Worm (Caenorhabditis elegans) whole organism, L2 larva: ENCODE results near the gene F19C7.8.

Source experiments
- C34F6.9 ChIP-seq: fragments of 150-350 bp; optimal IDR thresholded peaks from 2 replicates; lab custom pipeline; 2014; ENCODE audit warnings: missing biosample characterization, missing genetic modification characterization
- F13H6.1 ChIP-seq: sonication (generic microtip); optimal IDR thresholded peaks from 2 replicates; lab custom pipeline; 2016; ENCODE audit warnings: missing genetic modification characterization, missing compliant biosample characterization
- R02D3.7 ChIP-seq: fragments of 150-350 bp; optimal IDR thresholded peaks from 2 replicates; lab custom pipeline; 2014; ENCODE audit warnings: missing biosample characterization, missing genetic modification characterization
- aly-2 ChIP-seq: fragments of 150-350 bp; optimal IDR thresholded peaks from 2 replicates; lab custom pipeline; 2014; ENCODE audit warnings: missing biosample characterization, missing genetic modification characterization
- blmp-1 ChIP-seq: sonication (generic microtip); optimal IDR thresholded peaks from 2 replicates; lab custom pipeline; 2017; ENCODE audit warnings: missing genetic modification characterization, mild to moderate bottlenecking, missing compliant biosample characterization, antibody characterized with exemption, moderate library complexity; ENCODE audit not compliant: insufficient read depth
- crh-2 ChIP-seq: sonication (generic microtip); optimal IDR thresholded peaks from 2 replicates; lab custom pipeline; 2017; ENCODE audit warnings: missing biosample characterization, missing genetic modification characterization
- elt-1 ChIP-seq: fragments of 150-350 bp; optimal IDR thresholded peaks from 2 replicates; lab custom pipeline; 2014; ENCODE audit warnings: missing biosample characterization, missing genetic modification characterization
- elt-3 ChIP-seq: sonication (generic microtip); optimal IDR thresholded peaks from 2 replicates; lab custom pipeline; 2017; ENCODE audit warnings: missing biosample characterization, missing genetic modification characterization
- fos-1 ChIP-seq: fragments of 150-350 bp; optimal IDR thresholded peaks from 2 replicates; lab custom pipeline; 2014; ENCODE audit warnings: missing biosample characterization, missing genetic modification characterization
- gmeb-1 ChIP-seq: fragments of 150-350 bp; optimal IDR thresholded peaks from 2 replicates; lab custom pipeline; 2014; ENCODE audit warnings: missing biosample characterization, missing genetic modification characterization
- lin-13 ChIP-seq: fragments of 150-350 bp; optimal IDR thresholded peaks from 2 replicates; lab custom pipeline; 2014; ENCODE audit warnings: missing biosample characterization, missing genetic modification reagents, missing genetic modification characterization
- lsy-2 ChIP-seq, 2 experiments: fragments of 150-350 bp in 1 of 2; sonication (generic microtip) in 1 of 2; optimal IDR thresholded peaks; 2 replicates each; lab custom pipeline; 2014 to 2017; ENCODE audit warnings: missing biosample characterization in 2 of 2, missing genetic modification characterization in 2 of 2
- mbf-1 ChIP-seq: sonication (generic microtip); optimal IDR thresholded peaks from 2 replicates; lab custom pipeline; 2017; ENCODE audit warnings: missing biosample characterization, missing genetic modification characterization
- mdl-1 ChIP-seq, 2 experiments: fragments of 150-350 bp in 1 of 2; sonication (generic microtip) in 1 of 2; optimal IDR thresholded peaks; 2 replicates each; lab custom pipeline; 2017; ENCODE audit warnings: missing biosample characterization in 2 of 2, missing genetic modification characterization in 2 of 2
- nhr-11 ChIP-seq: fragments of 150-350 bp; optimal IDR thresholded peaks from 2 replicates; lab custom pipeline; 2014; ENCODE audit warnings: missing biosample characterization, missing genetic modification characterization
- nhr-21 ChIP-seq: fragments of 150-350 bp; optimal IDR thresholded peaks from 2 replicates; lab custom pipeline; 2014; ENCODE audit warnings: missing biosample characterization, missing genetic modification characterization
- nhr-237 ChIP-seq: fragments of 150-350 bp; optimal IDR thresholded peaks from 2 replicates; lab custom pipeline; 2014; ENCODE audit warnings: missing biosample characterization, missing genetic modification characterization
- skn-1 ChIP-seq: sonication (generic microtip); optimal IDR thresholded peaks from 2 replicates; lab custom pipeline; 2017; ENCODE audit warnings: missing biosample characterization, missing genetic modification characterization
- sma-3 ChIP-seq: sonication (generic microtip); optimal IDR thresholded peaks from 2 replicates; lab custom pipeline; 2016; ENCODE audit warnings: missing genetic modification reagents, missing genetic modification characterization, missing compliant biosample characterization
- ztf-11 ChIP-seq: sonication (generic microtip); optimal IDR thresholded peaks from 2 replicates; lab custom pipeline; 2017; ENCODE audit warnings: missing biosample characterization, missing genetic modification characterization

The F19C7.8 gene

DNA sequence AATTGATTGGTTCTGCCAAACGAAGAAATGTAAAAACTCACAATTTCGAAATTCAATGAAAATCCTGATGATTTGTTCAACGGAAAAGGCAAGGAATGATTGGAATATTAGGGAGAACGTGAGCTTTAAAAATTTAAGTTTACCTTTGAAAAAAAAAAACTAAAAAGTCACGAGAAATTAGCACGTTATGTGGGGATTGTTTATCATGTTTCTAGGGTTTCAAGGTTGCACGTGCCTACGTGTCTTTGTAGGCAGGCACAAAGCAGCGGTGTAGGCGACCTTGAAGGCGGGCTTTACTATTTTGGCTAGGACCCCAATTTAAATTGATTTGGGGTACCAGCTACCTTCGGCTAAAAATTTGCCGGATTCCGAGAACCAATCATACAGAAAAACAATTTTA, 70.6 kb downstream of the F19C7.8 start, which contains the start of gene F28E10.4:
Gene F28E10.4 (minus strand): TSS at position 101 of the 400 bp plus-strand sequence.
- TF ChIP-seq sma-3 (GFP tag; lab: Kevin White, UChicago) (no peak), mbf-1 (no peak), skn-1 (tag; lab: Kevin White, UChicago) (no peak)
- TF ChIP-seq, all 48 proteins: peak for 0

DNA sequence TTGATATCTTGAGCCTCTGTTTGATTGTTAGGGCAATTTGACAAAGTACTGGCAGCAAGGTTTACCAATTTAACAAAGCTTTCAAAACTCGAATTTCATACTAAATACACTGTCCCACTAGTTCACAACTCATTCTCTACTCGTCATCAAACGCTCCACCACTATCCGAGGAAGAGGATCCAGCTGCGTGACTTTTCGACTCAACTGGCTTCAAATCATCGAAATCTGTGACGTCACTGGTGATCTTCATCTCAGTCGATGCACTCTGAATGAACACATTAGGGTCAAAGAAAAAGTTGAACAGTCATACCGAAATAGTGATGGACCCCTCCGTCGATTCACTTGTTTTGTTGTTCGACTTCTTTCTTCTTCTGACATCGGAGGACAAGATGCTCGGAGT, 72.0 kb downstream of the F19C7.8 start:
- no peak for TF ChIP-seq ztf-11 (tag; lab: Kevin White, UChicago)
- no peak for TF ChIP-seq elt-1
- no peak for TF ChIP-seq blmp-1 (tag; lab: Kevin White, UChicago)
- TF ChIP-seq gmeb-1, result no peak
- no peak for TF ChIP-seq lsy-2 (tag; optimal IDR thresholded peaks at IDR 0.05; lab: Kevin White, UChicago)
- no peak for TF ChIP-seq nhr-11
- TF ChIP-seq crh-2 (tag; lab: Kevin White, UChicago), result no peak
- no peak for TF ChIP-seq nhr-21 (tag; lab: Kevin White, UChicago)
- TF ChIP-seq mdl-1 (tag; optimal IDR thresholded peaks at IDR 0.05; lab: Kevin White, UChicago), result no peak
- no peak for TF ChIP-seq aly-2 (tag; lab: Kevin White, UChicago)
- TF ChIP-seq elt-3 (tag; lab: Kevin White, UChicago), result no peak
- no peak for TF ChIP-seq lin-13 (GFP tag; lab: Kevin White, UChicago)
- no peak for TF ChIP-seq nhr-237 (tag; lab: Kevin White, UChicago)
- no peak for TF ChIP-seq R02D3.7 (tag; lab: Kevin White, UChicago)
- TF ChIP-seq F13H6.1 (tag; lab: Kevin White, UChicago), result no peak
- no peak for TF ChIP-seq C34F6.9 (tag; lab: Kevin White, UChicago)

DNA sequence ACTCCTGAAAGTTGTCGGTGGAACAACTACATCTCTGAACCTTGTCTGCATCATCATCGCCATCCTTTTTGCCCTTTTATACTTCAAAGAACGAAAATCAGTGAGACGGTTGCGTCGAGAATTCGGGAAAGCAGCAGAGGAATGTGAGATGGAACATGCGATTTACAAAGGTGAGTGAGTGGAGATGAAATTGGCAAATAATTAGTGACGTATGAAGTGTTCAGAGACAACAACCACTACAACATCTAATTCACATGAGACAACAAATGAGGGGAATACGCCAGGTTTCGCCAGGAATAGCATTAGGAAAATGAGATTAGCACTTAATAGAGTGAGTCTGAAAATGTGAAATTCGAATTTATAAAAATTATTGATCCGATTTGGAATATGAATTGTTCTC, 73.4 kb downstream of the F19C7.8 start:
- TF ChIP-seq crh-2 (tag; lab: Kevin White, UChicago), result no peak
- no peak for TF ChIP-seq sma-3 (GFP tag; lab: Kevin White, UChicago)

DNA sequence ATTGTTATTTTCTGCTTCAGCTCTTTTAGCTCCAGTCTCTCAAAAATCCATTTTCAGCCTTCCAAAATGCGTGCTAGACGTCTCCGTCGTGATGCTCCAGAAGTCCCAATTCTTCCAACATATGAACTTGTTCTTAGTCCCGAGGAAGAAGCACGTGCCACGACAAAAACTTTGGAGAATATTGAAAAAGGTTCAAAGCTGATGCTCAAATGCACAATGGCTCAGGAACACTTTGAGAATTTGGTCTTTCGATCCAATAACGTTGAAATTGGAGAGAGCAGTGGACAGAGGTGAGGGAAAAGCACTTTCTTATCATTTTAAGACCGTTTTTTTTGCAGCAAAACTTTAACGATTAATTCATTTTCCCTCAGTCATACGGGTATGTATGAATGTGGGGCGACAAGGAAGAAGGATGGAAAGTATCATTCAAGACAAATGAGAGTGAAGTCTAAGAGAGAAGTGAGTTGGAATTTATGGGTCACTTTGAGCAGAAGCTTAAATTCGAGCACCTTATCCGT, 75.2 kb downstream of the F19C7.8 start, which contains the start of gene igeg-1:
Gene igeg-1 (plus strand): TSS at position 51 of the 518 bp plus-strand sequence.
- TF ChIP-seq crh-2 (tag; lab: Kevin White, UChicago), result peak; percentile 7
- no peak for TF ChIP-seq ztf-11 (tag; lab: Kevin White, UChicago)
- TF ChIP-seq fos-1 (tag; lab: Kevin White, UChicago), result peak; percentile 67
